Worm (Caenorhabditis elegans): Measurements from ENCODE around the gene C34D4.2.

DNA sequence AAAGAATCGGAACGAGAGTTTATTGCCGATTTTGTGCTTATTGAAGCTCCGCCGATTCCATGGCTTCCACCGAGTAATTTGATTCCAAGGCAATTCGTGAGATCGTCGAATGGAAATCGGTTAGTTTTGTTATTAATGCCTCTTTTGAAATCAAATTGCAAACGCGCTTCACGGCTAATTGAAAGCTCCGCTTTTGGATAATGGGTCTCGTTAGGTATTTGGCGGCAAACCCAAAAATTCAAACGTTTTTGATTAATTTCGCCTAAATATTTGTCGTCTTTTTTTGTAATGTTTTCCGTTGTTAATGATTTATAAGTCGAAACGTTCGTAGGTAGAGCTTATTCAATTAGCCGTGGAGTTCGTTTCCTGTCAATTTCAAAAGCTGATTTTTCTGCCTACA, 5.1 kb downstream of the C34D4.2 start:
- TF ChIP-seq ztf-4 (tag; optimal IDR thresholded peaks at IDR 0.05) = no peak
- no peak for TF ChIP-seq aly-2 (tag; optimal IDR thresholded peaks at IDR 0.05)
- no peak for TF ChIP-seq ama-1 (optimal IDR thresholded peaks at IDR 0.05)
- no peak for TF ChIP-seq nhr-43 (tag; optimal IDR thresholded peaks at IDR 0.05; ENCODE audit: poor library complexity, severe bottlenecking)
- no peak for TF ChIP-seq nfya-1 (tag; optimal IDR thresholded peaks at IDR 0.05; ENCODE audit: insufficient read depth)
- no peak for TF ChIP-seq unc-62 (GFP tag; optimal IDR thresholded peaks at IDR 0.05)
- TF ChIP-seq nhr-23 (tag; optimal IDR thresholded peaks at IDR 0.05) = no peak
- no peak for TF ChIP-seq nhr-237 (tag; optimal IDR thresholded peaks at IDR 0.05)
- TF ChIP-seq skn-1 (tag; optimal IDR thresholded peaks at IDR 0.05) = no peak
- no peak for TF ChIP-seq ceh-82 (tag; optimal IDR thresholded peaks at IDR 0.05)
- TF ChIP-seq unc-39 (tag; optimal IDR thresholded peaks at IDR 0.05) = no peak
